Worm (Caenorhabditis elegans) whole organism, early embryonic: ENCODE results near the gene F54E2.5.

ENCODE experiments used
- B0310.2 ChIP-seq: sonication (generic microtip); optimal IDR thresholded peaks from 2 replicates; lab custom pipeline; 2016; ENCODE audit warnings: mild to moderate bottlenecking, missing genetic modification characterization, missing compliant biosample characterization
- F13C5.2 ChIP-seq: sonication (generic microtip); optimal IDR thresholded peaks from 2 replicates; lab custom pipeline; 2017; ENCODE audit warnings: mild to moderate bottlenecking, missing genetic modification characterization, inconsistent platforms, missing compliant biosample characterization
- aly-1 ChIP-seq: sonication (generic microtip); optimal IDR thresholded peaks from 2 replicates; lab custom pipeline; 2016; ENCODE audit warnings: missing genetic modification characterization, missing compliant biosample characterization
- ama-1 ChIP-seq: fragments of 150-350 bp; optimal IDR thresholded peaks from 2 replicates; lab custom pipeline; 2014
- ceh-13 ChIP-seq: fragments of 200-800 bp; sonication (Bioruptor generic); optimal IDR thresholded peaks from 2 replicates; lab custom pipeline; 2018; ENCODE audit warnings: mild to moderate bottlenecking, missing genetic modification characterization, missing compliant biosample characterization
- ceh-36 ChIP-seq: sonication (generic microtip); optimal IDR thresholded peaks from 2 replicates; lab custom pipeline; 2016; ENCODE audit warnings: missing genetic modification characterization, inconsistent platforms, missing compliant biosample characterization
- ets-7 ChIP-seq: sonication (generic microtip); optimal IDR thresholded peaks from 2 replicates; lab custom pipeline; 2016; ENCODE audit warnings: missing genotype, missing genetic modification characterization, missing compliant biosample characterization
- flt-1 ChIP-seq: fragments of 200-800 bp; sonication (Bioruptor generic); IDR thresholded peaks from 2 replicates; pipeline ENCODE4 v1.3.6; 2022; ENCODE audit warnings: missing genetic modification characterization, missing compliant biosample characterization
- hmbx-1 ChIP-seq: sonication (generic microtip); optimal IDR thresholded peaks from 2 replicates; lab custom pipeline; 2016; ENCODE audit warnings: mild to moderate bottlenecking, missing genetic modification characterization, missing compliant biosample characterization
- hmg-4 ChIP-seq: fragments of 200-800 bp; sonication (Bioruptor generic); optimal IDR thresholded peaks from 2 replicates; lab custom pipeline; 2018; ENCODE audit warnings: mild to moderate bottlenecking, missing genetic modification characterization, missing compliant biosample characterization
- hnd-1 ChIP-seq: sonication (generic microtip); optimal IDR thresholded peaks from 2 replicates; lab custom pipeline; 2016; ENCODE audit warnings: missing genetic modification characterization, missing compliant biosample characterization
- pes-1 ChIP-seq: fragments of 200-800 bp; sonication (Bioruptor generic); IDR thresholded peaks from 2 replicates; pipeline ENCODE4 v1.3.6; 2022; ENCODE audit warnings: missing genetic modification reagents, missing genetic modification characterization, missing compliant biosample characterization
- scrt-1 ChIP-seq: fragments of 200-800 bp; sonication (Bioruptor generic); IDR thresholded peaks from 2 replicates; pipeline ENCODE4 v1.3.6; 2022; ENCODE audit warnings: missing genetic modification characterization, missing compliant biosample characterization
- sea-1 ChIP-seq: fragments of 200-800 bp; sonication (Bioruptor generic); conservative IDR thresholded peaks from 2 replicates; pipeline ENCODE4 v1.3.6; 2022; ENCODE audit warnings: missing genetic modification characterization, missing compliant biosample characterization
- tbx-11 ChIP-seq: fragments of 200-800 bp; sonication (Bioruptor generic); IDR thresholded peaks from 2 replicates; pipeline ENCODE4 v1.3.6; 2022; ENCODE audit warnings: missing genetic modification characterization, missing compliant biosample characterization
- tbx-37 ChIP-seq: fragments of 200-800 bp; sonication (Bioruptor generic); conservative IDR thresholded peaks from 2 replicates; pipeline ENCODE4 v1.3.6; 2022; ENCODE audit warnings: missing genetic modification reagents, missing genetic modification characterization, missing compliant biosample characterization
- tra-4 ChIP-seq: sonication (generic microtip); optimal IDR thresholded peaks from 2 replicates; lab custom pipeline; 2017; ENCODE audit warnings: missing genetic modification characterization, missing compliant biosample characterization

Gene F54E2.5

DNA sequence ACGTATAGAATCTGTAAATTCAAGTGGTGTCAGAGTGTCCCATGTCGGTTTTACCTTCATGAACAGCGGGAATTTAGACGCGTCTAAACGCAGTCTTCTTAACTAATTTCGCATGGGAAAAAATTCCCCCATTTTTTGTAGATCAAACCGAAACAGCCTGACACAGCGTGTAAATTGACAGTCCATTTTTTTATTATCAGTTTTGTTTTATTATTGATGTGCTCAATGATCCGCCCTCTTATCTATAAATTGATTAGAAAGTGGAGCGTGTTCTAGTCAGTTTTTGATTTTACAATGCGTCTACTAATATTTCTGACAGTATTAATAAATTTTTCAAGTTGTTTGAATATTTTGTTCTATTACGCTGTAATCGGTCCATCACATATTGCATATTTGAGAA lies 33.2 kb upstream of the F54E2.5 start, which contains the start of gene ugt-53:
TSS of gene ugt-53 (plus strand) at position 273 of the 400 bp plus-strand sequence.
- TF ChIP-seq sea-1 (GFP tag; lab: Robert Waterston, UW) (no peak), scrt-1 (no peak), tra-4 (no peak), ets-7 (no peak), hmbx-1 (no peak), ceh-13 (GFP tag; lab: Kevin White, UChicago) (no peak), B0310.2 (tag; lab: Kevin White, UChicago) (no peak), tbx-11 (GFP tag; lab: Robert Waterston, UW) (no peak), ceh-36 (tag; lab: Kevin White, UChicago) (no peak), ama-1 (lab: Kevin White, UChicago) (no peak), flt-1 (GFP tag; lab: Robert Waterston, UW) (no peak), F13C5.2 (tag; lab: Kevin White, UChicago) (no peak), hmg-4 (no peak), pes-1 (GFP tag; lab: Robert Waterston, UW) (no peak), aly-1 (tag; lab: Kevin White, UChicago) (no peak), tbx-37 (GFP tag; lab: Robert Waterston, UW) (no peak)

DNA sequence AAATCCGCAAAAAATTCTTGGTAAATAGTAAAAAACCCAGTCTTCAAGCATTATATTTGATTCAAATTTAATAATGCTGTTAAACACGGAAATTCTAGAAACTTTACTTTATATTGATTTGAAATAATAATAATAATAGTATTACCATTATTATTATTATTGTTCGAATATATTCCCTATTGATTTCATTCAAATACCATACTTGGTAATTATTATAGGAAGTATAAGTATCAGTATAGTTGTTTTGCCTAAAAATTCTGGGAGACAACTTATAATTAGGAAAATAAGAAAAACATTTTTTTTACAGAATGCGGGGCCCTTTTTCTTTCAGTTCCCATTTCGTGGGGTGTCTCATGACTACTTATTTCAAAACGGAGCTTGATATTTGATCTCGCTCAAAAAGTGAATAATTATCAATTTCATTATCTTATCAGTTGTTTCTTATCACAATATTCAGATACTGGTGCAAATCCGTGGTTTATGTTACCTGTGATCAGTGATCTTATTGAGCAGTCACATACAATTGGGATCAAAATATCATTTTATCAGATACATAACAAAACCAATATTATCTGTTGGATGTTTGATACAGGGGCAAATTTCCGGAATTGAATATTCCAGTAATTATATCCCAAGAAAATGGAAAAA lies 32.6 kb upstream of the F54E2.5 start, which contains the start of gene srj-49:
TSS of gene srj-49 (minus strand) at position 51 of the 648 bp plus-strand sequence.
- no peak for TF ChIP-seq ceh-13 (GFP tag; lab: Kevin White, UChicago)
- no peak for TF ChIP-seq ets-7
- no peak for TF ChIP-seq hmbx-1
- TF ChIP-seq flt-1 (GFP tag; lab: Robert Waterston, UW), result no peak
- no peak for TF ChIP-seq hmg-4
- TF ChIP-seq tbx-37 (GFP tag; lab: Robert Waterston, UW), result no peak
- TF ChIP-seq tra-4, result no peak
- TF ChIP-seq hnd-1 (tag; lab: Kevin White, UChicago), result no peak
- no peak for TF ChIP-seq sea-1 (GFP tag; lab: Robert Waterston, UW)
- no peak for TF ChIP-seq scrt-1

DNA sequence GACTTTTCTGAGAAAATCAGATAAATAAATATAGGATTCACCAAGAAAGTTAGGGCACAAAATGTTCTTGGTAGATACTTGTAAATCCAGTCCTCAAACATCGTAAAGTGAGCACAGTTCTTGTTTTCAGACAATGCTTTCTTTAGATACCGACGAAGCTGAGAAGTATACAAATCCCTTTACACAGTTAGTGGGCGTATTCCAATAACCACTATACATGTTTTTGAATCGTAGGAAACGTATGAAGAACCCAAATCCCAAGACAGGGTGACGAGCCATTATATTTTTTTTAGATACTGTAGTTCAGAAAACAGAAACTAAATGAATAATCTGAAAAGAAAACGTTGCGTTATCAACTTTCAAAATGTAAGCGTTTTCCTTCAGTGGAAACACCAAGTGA lies 29.9 kb upstream of the F54E2.5 start, which contains the start of gene srj-44:
TSS of gene srj-44 (minus strand) at position 101 of the 400 bp plus-strand sequence.
- TF ChIP-seq flt-1 (GFP tag; lab: Robert Waterston, UW), result no peak
- TF ChIP-seq aly-1 (tag; lab: Kevin White, UChicago), result no peak
- no peak for TF ChIP-seq ama-1 (lab: Kevin White, UChicago)
- TF ChIP-seq ceh-13 (GFP tag; lab: Kevin White, UChicago), result no peak
- TF ChIP-seq scrt-1, result no peak
- TF ChIP-seq ceh-36 (tag; lab: Kevin White, UChicago), result no peak
- TF ChIP-seq ets-7, result no peak
- TF ChIP-seq pes-1 (GFP tag; lab: Robert Waterston, UW), result no peak
- no peak for TF ChIP-seq hmg-4
- no peak for TF ChIP-seq tbx-11 (GFP tag; lab: Robert Waterston, UW)
- no peak for TF ChIP-seq tra-4

DNA sequence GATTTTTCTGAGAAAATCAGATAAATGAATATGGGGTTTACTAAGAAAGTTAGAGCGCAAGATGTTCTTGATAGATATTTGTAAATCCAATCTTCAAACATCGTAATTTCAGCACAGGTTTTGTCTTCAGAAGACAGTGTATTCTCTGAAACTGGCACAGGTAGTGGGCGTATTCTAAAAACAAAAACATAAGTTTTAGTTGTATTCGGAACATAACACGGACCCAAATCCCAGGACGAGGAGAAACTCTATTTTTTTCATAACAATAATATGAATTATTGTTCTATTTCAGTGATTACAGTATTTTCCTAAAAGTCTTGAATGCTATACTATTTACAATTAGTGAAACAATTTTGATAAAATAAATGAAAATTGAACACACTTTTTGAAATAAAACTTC lies 20.6 kb upstream of the F54E2.5 start, which contains the start of gene srj-45:
TSS of gene srj-45 (minus strand) at position 101 of the 400 bp plus-strand sequence.
- TF ChIP-seq ama-1 (lab: Kevin White, UChicago) (no peak), hnd-1 (tag; lab: Kevin White, UChicago) (no peak), ets-7 (no peak), ceh-13 (GFP tag; lab: Kevin White, UChicago) (no peak), F13C5.2 (tag; lab: Kevin White, UChicago) (no peak), sea-1 (GFP tag; lab: Robert Waterston, UW) (no peak), flt-1 (GFP tag; lab: Robert Waterston, UW) (no peak), aly-1 (tag; lab: Kevin White, UChicago) (no peak), tra-4 (no peak), tbx-11 (GFP tag; lab: Robert Waterston, UW) (no peak), tbx-37 (GFP tag; lab: Robert Waterston, UW) (no peak), pes-1 (GFP tag; lab: Robert Waterston, UW) (no peak), B0310.2 (tag; lab: Kevin White, UChicago) (no peak), hmg-4 (no peak), scrt-1 (no peak), hmbx-1 (no peak), ceh-36 (tag; lab: Kevin White, UChicago) (no peak)

DNA sequence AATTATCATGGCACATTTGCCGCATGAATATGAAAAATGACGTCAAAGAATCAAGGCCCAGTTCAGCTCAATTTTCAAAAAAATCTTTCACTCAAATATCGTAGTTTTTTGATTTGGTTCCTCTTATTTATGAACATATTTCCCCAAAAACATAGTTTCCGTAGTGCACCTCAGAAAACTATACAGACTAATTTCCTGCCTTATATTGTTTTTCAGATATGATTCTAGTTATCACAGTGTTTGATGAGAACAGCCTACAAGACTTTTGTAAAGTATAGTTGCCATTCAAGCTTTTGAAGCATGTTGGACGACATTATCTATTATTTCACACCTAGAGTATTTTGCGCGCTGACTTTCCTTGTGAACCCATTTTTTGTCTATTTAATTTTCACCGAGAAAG lies 16.8 kb upstream of the F54E2.5 start, which contains the start of gene srj-50:
TSS of gene srj-50 (plus strand) at position 301 of the 400 bp plus-strand sequence.
- TF ChIP-seq hmg-4, result no peak
- TF ChIP-seq tra-4, result no peak
- no peak for TF ChIP-seq flt-1 (GFP tag; lab: Robert Waterston, UW)
- no peak for TF ChIP-seq ets-7
- TF ChIP-seq ama-1 (lab: Kevin White, UChicago), result no peak
- no peak for TF ChIP-seq aly-1 (tag; lab: Kevin White, UChicago)
- no peak for TF ChIP-seq tbx-11 (GFP tag; lab: Robert Waterston, UW)

DNA sequence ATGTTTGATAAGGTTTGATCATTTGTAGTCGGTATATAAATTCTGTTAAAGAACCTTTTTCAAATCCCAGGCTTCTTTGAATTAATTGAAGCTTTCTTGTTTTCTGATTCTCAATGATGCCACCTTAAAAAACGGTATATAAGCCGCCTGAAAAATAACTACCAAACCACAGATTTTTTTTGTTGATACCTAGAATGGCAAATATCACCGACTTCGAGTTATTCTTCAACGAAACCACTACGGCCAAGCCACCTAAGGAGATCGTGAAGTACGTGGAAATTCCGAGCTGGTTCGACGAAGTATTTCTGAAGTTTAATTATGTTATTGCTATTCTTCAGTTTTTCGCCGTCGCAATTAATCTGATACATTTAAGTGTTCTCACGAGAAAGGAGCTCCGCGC lies 15.0 kb upstream of the F54E2.5 start, which contains the start of gene srw-2:
TSS of gene srw-2 (plus strand) at position 62 of the 400 bp plus-strand sequence.
- TF ChIP-seq hmbx-1, result no peak
- TF ChIP-seq scrt-1, result no peak

DNA sequence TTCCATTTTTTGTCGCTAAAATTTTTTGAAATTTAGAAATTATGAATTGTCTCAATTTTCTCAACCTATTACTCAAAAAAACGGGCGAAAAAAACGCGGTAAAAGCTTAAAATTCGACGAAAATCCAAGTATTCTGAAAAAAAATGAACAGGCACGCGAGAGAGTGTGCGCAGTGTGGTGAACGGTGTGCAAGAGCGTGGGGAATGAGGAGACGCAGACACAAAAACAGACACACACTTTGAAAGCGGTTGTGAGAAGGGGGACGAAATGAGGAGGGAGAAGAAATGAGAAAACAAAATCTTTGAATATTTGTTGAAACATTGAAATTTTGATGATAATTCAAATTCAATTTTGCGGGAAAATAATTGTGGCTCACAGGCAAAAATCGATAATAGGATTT lies 11.0 kb upstream of the F54E2.5 start, which contains the start of gene T03D3.5:
TSS of gene T03D3.5 (minus strand) at position 21 of the 400 bp plus-strand sequence.
- TF ChIP-seq scrt-1 (no peak), hmbx-1 (no peak), hmg-4 (no peak), F13C5.2 (tag; lab: Kevin White, UChicago) (no peak), tbx-37 (GFP tag; lab: Robert Waterston, UW) (no peak), aly-1 (tag; lab: Kevin White, UChicago) (no peak), ceh-13 (GFP tag; lab: Kevin White, UChicago) (no peak), sea-1 (GFP tag; lab: Robert Waterston, UW) (no peak), ets-7 (no peak), ama-1 (lab: Kevin White, UChicago) (no peak), pes-1 (GFP tag; lab: Robert Waterston, UW) (no peak), ceh-36 (tag; lab: Kevin White, UChicago) (no peak), flt-1 (GFP tag; lab: Robert Waterston, UW) (no peak), B0310.2 (tag; lab: Kevin White, UChicago) (no peak), tra-4 (no peak), tbx-11 (GFP tag; lab: Robert Waterston, UW) (no peak)
